Worm (Caenorhabditis elegans) whole organism, L4 larva: ENCODE results near the gene cyp-31A3.
"Not testable (repeated sequence)": the region's sequence is repeated elsewhere in the genome, so short reads cannot be mapped to it uniquely, and the experiment has no call there.

Experiments
- D1046.2 ChIP-seq: fragments of 200-800 bp; sonication (Bioruptor generic); IDR thresholded peaks from 2 replicates; pipeline ENCODE4 v1.3.6; 2022; ENCODE audit warnings: missing genetic modification characterization, missing compliant biosample characterization
- F10B5.3 ChIP-seq: sonication (generic microtip); optimal IDR thresholded peaks from 2 replicates; lab custom pipeline; 2016; ENCODE audit warnings: mild to moderate bottlenecking, missing genetic modification characterization, missing compliant biosample characterization
- F26F4.8 ChIP-seq: fragments of 200-800 bp; sonication (Bioruptor generic); conservative IDR thresholded peaks from 2 replicates; pipeline ENCODE4 v1.3.6; 2022; ENCODE audit warnings: missing genetic modification characterization, missing compliant biosample characterization
- F49E8.2 ChIP-seq: sonication (generic microtip); optimal IDR thresholded peaks from 2 replicates; lab custom pipeline; 2016; ENCODE audit warnings: missing compliant biosample characterization, mild to moderate bottlenecking, missing genetic modification characterization, borderline replicate concordance
- T20F7.1 ChIP-seq: fragments of 200-800 bp; sonication (Bioruptor generic); optimal IDR thresholded peaks from 2 replicates; lab custom pipeline; 2018; ENCODE audit warnings: mild to moderate bottlenecking, missing genetic modification characterization, missing compliant biosample characterization
- T26A8.4 ChIP-seq: fragments of 200-800 bp; sonication (Bioruptor generic); IDR thresholded peaks from 2 replicates; pipeline ENCODE4 v1.3.6; 2022; ENCODE audit warnings: missing genetic modification characterization, missing compliant biosample characterization
- Y5F2A.4 ChIP-seq: fragments of 200-800 bp; sonication (Bioruptor generic); optimal IDR thresholded peaks from 2 replicates; lab custom pipeline; 2018; ENCODE audit warnings: mild to moderate bottlenecking, missing genetic modification characterization, missing compliant biosample characterization
- Y75B8A.6 ChIP-seq: fragments of 200-800 bp; sonication (Bioruptor generic); IDR thresholded peaks from 2 replicates; pipeline ENCODE4 v1.3.6; 2022; ENCODE audit warnings: missing genetic modification reagents, missing genetic modification characterization, missing compliant biosample characterization
- ZK337.2 ChIP-seq: fragments of 200-800 bp; sonication (Bioruptor generic); IDR thresholded peaks from 2 replicates; pipeline ENCODE4 v1.3.6; 2022; ENCODE audit warnings: missing genetic modification reagents, missing genetic modification characterization, missing compliant biosample characterization
- ctbp-1 ChIP-seq: fragments of 200-800 bp; sonication (Bioruptor generic); IDR thresholded peaks from 2 replicates; pipeline ENCODE4 v1.3.6; 2022; ENCODE audit warnings: missing genetic modification reagents, missing genetic modification characterization, missing compliant biosample characterization
- daf-16 ChIP-seq, 3 experiments: sonication (generic microtip); optimal IDR thresholded peaks; 2 replicates each; lab custom pipeline; 2016 to 2017; ENCODE audit warnings: missing genetic modification characterization in 3 of 3, missing genetic modification reagents in 3 of 3, mild to moderate bottlenecking in 2 of 3, missing compliant biosample characterization in 2 of 3, missing biosample characterization in 1 of 3, moderate library complexity in 1 of 3
- daf-19 ChIP-seq: fragments of 200-800 bp; sonication (Bioruptor generic); conservative IDR thresholded peaks from 2 replicates; pipeline ENCODE4 v1.3.6; 2022; ENCODE audit warnings: missing genetic modification characterization, missing compliant biosample characterization
- dmd-6 ChIP-seq: fragments of 200-800 bp; sonication (Bioruptor generic); IDR thresholded peaks from 2 replicates; pipeline ENCODE4 v1.3.6; 2022; ENCODE audit warnings: missing genetic modification reagents, missing genetic modification characterization, missing compliant biosample characterization
- dpl-1 ChIP-seq: fragments of 150-350 bp; optimal IDR thresholded peaks from 2 replicates; lab custom pipeline; 2014; ENCODE audit warnings: missing biosample characterization, missing genetic modification reagents, missing genetic modification characterization
- hif-1 ChIP-seq, 2 experiments: sonication (generic microtip); optimal IDR thresholded peaks; 2 replicates each; lab custom pipeline; 2016 to 2017; ENCODE audit warnings: missing compliant biosample characterization in 2 of 2, missing genetic modification characterization in 2 of 2, missing genetic modification reagents in 2 of 2, missing genotype in 2 of 2, mild to moderate bottlenecking in 1 of 2
- lin-1 ChIP-seq: fragments of 200-800 bp; sonication (Bioruptor generic); IDR thresholded peaks from 2 replicates; pipeline ENCODE4 v1.3.6; 2022; ENCODE audit warnings: missing genetic modification reagents, missing genetic modification characterization, missing compliant biosample characterization
- lin-38 ChIP-seq: fragments of 200-800 bp; sonication (Bioruptor generic); IDR thresholded peaks from 2 replicates; pipeline ENCODE4 v1.3.6; 2022; ENCODE audit warnings: missing genetic modification reagents, missing genetic modification characterization, missing compliant biosample characterization
- madf-5 ChIP-seq, 2 experiments: fragments of 200-800 bp; sonication (Bioruptor generic); IDR thresholded peaks; 2 replicates each; pipeline ENCODE4 v1.3.6; 2022; ENCODE audit warnings: missing compliant biosample characterization in 2 of 2, missing genetic modification characterization in 2 of 2
- madf-9 ChIP-seq: fragments of 200-800 bp; sonication (Bioruptor generic); conservative IDR thresholded peaks from 2 replicates; pipeline ENCODE4 v1.3.6; 2022; ENCODE audit warnings: missing genetic modification reagents, missing genetic modification characterization, missing compliant biosample characterization
- mdl-1 ChIP-seq, 2 experiments: fragments of 150-350 bp in 1 of 2; sonication (generic microtip) in 1 of 2; optimal IDR thresholded peaks; 2 replicates each; lab custom pipeline; 2014 to 2017; ENCODE audit warnings: missing biosample characterization in 2 of 2, missing genetic modification characterization in 2 of 2
- mdt-29 ChIP-seq: fragments of 200-800 bp; sonication (Bioruptor generic); IDR thresholded peaks from 2 replicates; pipeline ENCODE4 v1.3.6; 2022; ENCODE audit warnings: missing genetic modification reagents, missing genetic modification characterization, missing compliant biosample characterization
- mep-1 ChIP-seq: fragments of 150-350 bp; sonication (generic microtip); optimal IDR thresholded peaks from 3 replicates; lab custom pipeline; 2014; ENCODE audit warnings: missing biosample characterization, missing genetic modification characterization
- mes-2 ChIP-seq: sonication (generic microtip); optimal IDR thresholded peaks from 2 replicates; lab custom pipeline; 2016; ENCODE audit warnings: missing genotype, mild to moderate bottlenecking, missing genetic modification characterization, missing compliant biosample characterization; ENCODE audit not compliant: poor library complexity, severe bottlenecking
- mxl-2 ChIP-seq: fragments of 200-800 bp; sonication (Bioruptor generic); conservative IDR thresholded peaks from 2 replicates; pipeline ENCODE4 v1.3.6; 2022; ENCODE audit warnings: missing genetic modification reagents, missing genetic modification characterization, missing compliant biosample characterization
- mxl-3 ChIP-seq: fragments of 200-800 bp; sonication (Bioruptor generic); optimal IDR thresholded peaks from 2 replicates; lab custom pipeline; 2018; ENCODE audit warnings: mild to moderate bottlenecking, missing genetic modification characterization, missing compliant biosample characterization
- nhr-102 ChIP-seq: sonication (generic microtip); optimal IDR thresholded peaks from 2 replicates; lab custom pipeline; 2016; ENCODE audit warnings: mild to moderate bottlenecking, missing genetic modification characterization, moderate library complexity, missing compliant biosample characterization
- nhr-11 ChIP-seq: fragments of 150-350 bp; optimal IDR thresholded peaks from 2 replicates; lab custom pipeline; 2014; ENCODE audit warnings: missing biosample characterization, missing genetic modification characterization
- nhr-41 ChIP-seq: fragments of 200-800 bp; sonication (Bioruptor generic); IDR thresholded peaks from 2 replicates; pipeline ENCODE4 v1.3.6; 2022; ENCODE audit warnings: missing genetic modification reagents, missing genetic modification characterization, missing compliant biosample characterization
- nhr-42 ChIP-seq: fragments of 200-800 bp; sonication (Bioruptor generic); IDR thresholded peaks from 2 replicates; pipeline ENCODE4 v1.3.6; 2022; ENCODE audit warnings: missing genetic modification characterization, missing compliant biosample characterization
- nhr-48 ChIP-seq: sonication (generic microtip); optimal IDR thresholded peaks from 2 replicates; lab custom pipeline; 2016; ENCODE audit warnings: mild to moderate bottlenecking, missing genetic modification characterization, missing compliant biosample characterization
- nhr-77 ChIP-seq: fragments of 150-350 bp; optimal IDR thresholded peaks from 2 replicates; lab custom pipeline; 2014; ENCODE audit warnings: missing biosample characterization, missing genetic modification characterization
- pha-4 ChIP-seq, 2 experiments: fragments of 150-350 bp in 1 of 2; fragments of 200-800 bp in 1 of 2; sonication (Bioruptor generic) in 1 of 2; IDR thresholded peaks in 1 of 2; optimal IDR thresholded peaks in 1 of 2; 2 replicates each; pipeline versions ENCODE4 v1.3.6 to Lab custom; 2014 to 2022; ENCODE audit warnings: missing genetic modification characterization in 2 of 2, missing genetic modification reagents in 2 of 2, missing biosample characterization in 1 of 2, missing compliant biosample characterization in 1 of 2
- php-3 ChIP-seq: fragments of 200-800 bp; sonication (Bioruptor generic); IDR thresholded peaks from 2 replicates; pipeline ENCODE4 v1.3.6; 2022; ENCODE audit warnings: missing genetic modification reagents, missing genetic modification characterization, missing compliant biosample characterization
- pqm-1 ChIP-seq: sonication (generic microtip); optimal IDR thresholded peaks from 2 replicates; lab custom pipeline; 2017; ENCODE audit warnings: missing biosample characterization, missing genetic modification characterization
- saeg-2 ChIP-seq: fragments of 200-800 bp; sonication (Bioruptor generic); IDR thresholded peaks from 2 replicates; pipeline ENCODE4 v1.3.6; 2022; ENCODE audit warnings: missing genetic modification reagents, missing genetic modification characterization, missing compliant biosample characterization
- set-16 ChIP-seq: fragments of 200-800 bp; sonication (Bioruptor generic); IDR thresholded peaks from 2 replicates; pipeline ENCODE4 v1.3.6; 2022; ENCODE audit warnings: missing genetic modification reagents, missing genetic modification characterization, missing compliant biosample characterization
- snpc-1.2 ChIP-seq: fragments of 200-800 bp; sonication (Bioruptor generic); IDR thresholded peaks from 2 replicates; pipeline ENCODE4 v1.3.6; 2022; ENCODE audit warnings: missing genetic modification reagents, missing genetic modification characterization, missing compliant biosample characterization
- spr-1 ChIP-seq: sonication (generic microtip); optimal IDR thresholded peaks from 2 replicates; lab custom pipeline; 2016; ENCODE audit warnings: mild to moderate bottlenecking, missing genetic modification characterization, missing compliant biosample characterization
- spr-3 ChIP-seq: fragments of 200-800 bp; sonication (Bioruptor generic); optimal IDR thresholded peaks from 2 replicates; lab custom pipeline; 2018; ENCODE audit warnings: mild to moderate bottlenecking, missing genetic modification characterization, missing compliant biosample characterization
- tag-97 ChIP-seq: fragments of 200-800 bp; sonication (Bioruptor generic); IDR thresholded peaks from 2 replicates; pipeline ENCODE4 v1.3.6; 2022; ENCODE audit warnings: missing genetic modification characterization, missing compliant biosample characterization
- tra-1 ChIP-seq: fragments of 200-800 bp; sonication (Bioruptor generic); IDR thresholded peaks from 2 replicates; pipeline ENCODE4 v1.3.6; 2022; ENCODE audit warnings: missing genetic modification reagents, missing genetic modification characterization, missing compliant biosample characterization
- unc-130 ChIP-seq: sonication (generic microtip); optimal IDR thresholded peaks from 2 replicates; lab custom pipeline; 2016; ENCODE audit warnings: missing genetic modification reagents, missing genetic modification characterization, missing compliant biosample characterization
- vab-7 ChIP-seq: fragments of 200-800 bp; sonication (Bioruptor generic); IDR thresholded peaks from 2 replicates; pipeline ENCODE4 v1.3.6; 2022; ENCODE audit warnings: missing genetic modification reagents, missing genetic modification characterization, missing compliant biosample characterization
- zfp-2 ChIP-seq: sonication (generic microtip); optimal IDR thresholded peaks from 2 replicates; lab custom pipeline; 2016; ENCODE audit warnings: mild to moderate bottlenecking, missing genetic modification characterization, missing compliant biosample characterization
- zfp-3 ChIP-seq: fragments of 200-800 bp; sonication (Bioruptor generic); conservative IDR thresholded peaks from 2 replicates; pipeline ENCODE4 v1.3.6; 2022; ENCODE audit warnings: missing genetic modification reagents, missing genetic modification characterization, missing compliant biosample characterization

The cyp-31A3 gene

ce11 chrIV:4725478-4725920, 35.4 kb upstream of the cyp-31A3 start (continued):
- TF ChIP-seq zfp-3 (GFP tag; lab: Robert Waterston, UW) = peak; percentile 100
- TF ChIP-seq madf-5 (GFP tag; IDR thresholded peaks at IDR 0.05; lab: Robert Waterston, UW) = peak; percentile 95 to 100
- peak; percentile 100 for TF ChIP-seq dmd-6
- peak; percentile 68 to 78 for TF ChIP-seq hif-1 (tag; optimal IDR thresholded peaks at IDR 0.05; lab: Kevin White, UChicago)
- TF ChIP-seq ctbp-1 = peak; percentile 99
- peak; percentile 95 for TF ChIP-seq mxl-2 (GFP tag; lab: Robert Waterston, UW)
- peak; percentile 82 for TF ChIP-seq zfp-2
- TF ChIP-seq nhr-77 (tag; lab: Kevin White, UChicago) = peak; percentile 59
- TF ChIP-seq mep-1 = peak; percentile 68
- TF ChIP-seq tra-1 (GFP tag; lab: Robert Waterston, UW) = peak; percentile 100
- TF ChIP-seq set-16 (GFP tag; lab: Robert Waterston, UW) = peak; percentile 58
- peak; percentile 100 for TF ChIP-seq php-3 (GFP tag; lab: Robert Waterston, UW)
- peak; percentile 84 for TF ChIP-seq nhr-48 (tag; lab: Kevin White, UChicago)
- TF ChIP-seq Y5F2A.4 (GFP tag; lab: Kevin White, UChicago) = peak; percentile 35
- TF ChIP-seq F26F4.8 (GFP tag; lab: Robert Waterston, UW) = 0 out of 2 replicates have a peak, but pooled peaks have one; percentile 53
- peak; percentile 89 for TF ChIP-seq spr-1 (tag; lab: Kevin White, UChicago)
- peak; percentile 1 for TF ChIP-seq unc-130 (GFP tag; lab: Kevin White, UChicago)
- peak; percentile 99 for TF ChIP-seq D1046.2 (GFP tag; lab: Robert Waterston, UW)
- TF ChIP-seq T20F7.1 (GFP tag; lab: Kevin White, UChicago) = peak; percentile 91
- TF ChIP-seq lin-38 (GFP tag; lab: Robert Waterston, UW) = peak; percentile 100
- peak; percentile 99 for TF ChIP-seq daf-19 (GFP tag; lab: Robert Waterston, UW)
- peak; percentile 93 for TF ChIP-seq snpc-1.2 (GFP tag; lab: Robert Waterston, UW)
- peak; percentile 68 for TF ChIP-seq spr-3 (GFP tag; lab: Kevin White, UChicago)
- peak in 1 of 2 experiments; percentile 23 for TF ChIP-seq mdl-1 (tag; optimal IDR thresholded peaks at IDR 0.05; lab: Kevin White, UChicago)
- peak; percentile 7 for TF ChIP-seq pqm-1
- TF ChIP-seq nhr-102 (tag; lab: Kevin White, UChicago) = peak; percentile 96
- TF ChIP-seq ZK337.2 (GFP tag; lab: Robert Waterston, UW) = peak; percentile 100
- TF ChIP-seq pha-4 (GFP tag; IDR thresholded peaks at IDR 0.05; lab: Robert Waterston, UW) = peak; percentile 99
- TF ChIP-seq pha-4 (tag; optimal IDR thresholded peaks at IDR 0.05; lab: Kevin White, UChicago) = not testable (repeated sequence)
- peak; percentile 98 for TF ChIP-seq lin-1 (GFP tag; lab: Robert Waterston, UW)
- TF ChIP-seq nhr-11 (tag; lab: Kevin White, UChicago) = peak; percentile 30
- peak; percentile 81 for TF ChIP-seq F10B5.3
- TF ChIP-seq Y75B8A.6 (GFP tag; lab: Robert Waterston, UW) = peak; percentile 100
- TF ChIP-seq mdt-29 (GFP tag; lab: Robert Waterston, UW) = peak; percentile 99
- TF ChIP-seq daf-16 (GFP tag; optimal IDR thresholded peaks at IDR 0.05; lab: Kevin White, UChicago) = peak; percentile 22 to 30
- peak; percentile 16 for TF ChIP-seq daf-16 (tag; optimal IDR thresholded peaks at IDR 0.05; lab: Kevin White, UChicago)
- peak; percentile 99 for TF ChIP-seq tag-97 (GFP tag; lab: Robert Waterston, UW)
- TF ChIP-seq nhr-41 = peak; percentile 99
- TF ChIP-seq dpl-1 (GFP tag; lab: Kevin White, UChicago) = peak; percentile 67
- TF ChIP-seq vab-7 (GFP tag; lab: Robert Waterston, UW) = peak; percentile 100
- peak; percentile 100 for TF ChIP-seq nhr-42 (GFP tag; lab: Robert Waterston, UW)
- peak; percentile 100 for TF ChIP-seq saeg-2 (GFP tag; lab: Robert Waterston, UW)
- peak; percentile 5 for TF ChIP-seq mxl-3 (GFP tag; lab: Kevin White, UChicago)
- peak; percentile 49 for TF ChIP-seq F49E8.2
- TF ChIP-seq madf-9 (GFP tag; lab: Robert Waterston, UW) = peak; percentile 100
- TF ChIP-seq mes-2 (tag; lab: Kevin White, UChicago) = peak; percentile 80
- TF ChIP-seq T26A8.4 = peak; percentile 100
